Fruit fly (Drosophila melanogaster): Measurements from ENCODE around the gene CkIIalpha-i1.
A peak's percentile ranks its signal among the peaks of the same experiment; 100 is the strongest.

CkIIalpha-i1 gene

DNA sequence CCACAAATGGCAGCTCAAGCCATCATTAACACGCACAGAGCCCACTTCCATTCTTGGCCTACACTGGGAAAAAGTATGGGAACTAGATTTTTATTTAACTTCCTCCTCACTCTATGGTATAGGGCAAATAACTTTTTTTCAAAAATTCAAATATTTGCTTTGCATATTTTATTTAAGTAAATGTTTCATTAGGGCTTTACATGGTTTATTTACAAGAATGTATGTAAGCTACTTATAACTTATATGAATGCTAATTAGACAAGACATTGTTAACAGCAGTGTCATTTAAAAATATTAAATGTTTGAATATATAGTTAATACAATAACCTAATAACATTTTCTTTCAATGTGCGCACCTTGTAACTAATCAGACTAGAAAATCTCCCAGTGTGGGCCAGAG is 41.3 kb upstream of the CkIIalpha-i1 start (continued):
- TF ChIP-seq Mes4 (GFP tag; optimal IDR thresholded peaks at IDR 0.05) (no peak), CG13775 (GFP tag; optimal IDR thresholded peaks at IDR 0.05) (peak; percentile 6), CG6654 (GFP tag; optimal IDR thresholded peaks at IDR 0.05) (no peak), CG2678 (tag; optimal IDR thresholded peaks at IDR 0.05) (peak; percentile 44), fd3F (GFP tag; optimal IDR thresholded peaks at IDR 0.05) (no peak), CG4730 (GFP tag; IDR thresholded peaks at IDR 0.05) (no peak), dmrt11E (tag; optimal IDR thresholded peaks at IDR 0.05) (peak; percentile 52), Camta (GFP tag; optimal IDR thresholded peaks at IDR 0.05) (no peak), Sox102F (GFP tag; optimal IDR thresholded peaks at IDR 0.05) (peak; percentile 38), PHDP (tag; optimal IDR thresholded peaks at IDR 0.05) (no peak), CG7357 (GFP tag; IDR thresholded peaks at IDR 0.05) (0 out of 3 replicates have a peak, but pooled peaks have one; percentile 13), sens (GFP tag) (peak; percentile 48), CG2712 (tag; optimal IDR thresholded peaks at IDR 0.05) (peak; percentile 46), CG8089 (GFP tag; optimal IDR thresholded peaks at IDR 0.05) (no peak), bowl (GFP tag; IDR thresholded peaks at IDR 0.05) (no peak), CrebB (tag; optimal IDR thresholded peaks at IDR 0.05) (no peak), D19A (tag; optimal IDR thresholded peaks at IDR 0.05) (peak; percentile 35), CG2129 (GFP tag; IDR thresholded peaks at IDR 0.05; ENCODE audit: partially characterized antibody) (no peak), Poxn (GFP tag; IDR thresholded peaks at IDR 0.05) (no peak), ro (GFP tag; IDR thresholded peaks at IDR 0.05) (no peak), grau (tag; optimal IDR thresholded peaks at IDR 0.05) (peak; percentile 39), CG12391 (tag; optimal IDR thresholded peaks at IDR 0.05) (peak; percentile 39), CG1602 (GFP tag; optimal IDR thresholded peaks at IDR 0.05) (no peak), tna (GFP tag; IDR thresholded peaks at IDR 0.05; ENCODE audit: partially characterized antibody) (no peak), sens-2 (GFP tag; IDR thresholded peaks at IDR 0.05) (no peak), CG5245 (GFP tag; optimal IDR thresholded peaks at IDR 0.05) (no peak), CG17829 (tag; optimal IDR thresholded peaks at IDR 0.05) (peak; percentile 19), Jarid2 (GFP tag; optimal IDR thresholded peaks at IDR 0.05) (no peak), CG2120 (GFP tag; optimal IDR thresholded peaks at IDR 0.05) (no peak), tap (tag; optimal IDR thresholded peaks at IDR 0.05) (peak; percentile 17), CG10321 (GFP tag; IDR thresholded peaks at IDR 0.05) (no peak), CG16779 (GFP tag; IDR thresholded peaks at IDR 0.05) (no peak), CG9727 (GFP tag; optimal IDR thresholded peaks at IDR 0.05) (peak; percentile 22), Blimp-1 (GFP tag; optimal IDR thresholded peaks at IDR 0.05) (peak; percentile 46), ewg (GFP tag; optimal IDR thresholded peaks at IDR 0.05) (no peak), CG8924 (tag; optimal IDR thresholded peaks at IDR 0.05) (peak; percentile 39), CG10209 (GFP tag; optimal IDR thresholded peaks at IDR 0.05) (peak; percentile 31), CG6791 (GFP tag; IDR thresholded peaks at IDR 0.05; ENCODE audit: partially characterized antibody) (no peak), CG13424 (tag; optimal IDR thresholded peaks at IDR 0.05) (peak; percentile 29), btn (GFP tag; optimal IDR thresholded peaks at IDR 0.05) (no peak), CG1792 (GFP tag; optimal IDR thresholded peaks at IDR 0.05) (no peak), CG12659 (GFP tag; optimal IDR thresholded peaks at IDR 0.05) (no peak), lilli (GFP tag; optimal IDR thresholded peaks at IDR 0.05) (no peak), p53 (GFP tag; optimal IDR thresholded peaks at IDR 0.05) (no peak), lmd (GFP tag; IDR thresholded peaks at IDR 0.05) (no peak), Sox100B (GFP tag; optimal IDR thresholded peaks at IDR 0.05) (peak; percentile 54), CG15696 (tag; optimal IDR thresholded peaks at IDR 0.05) (no peak), CG7556 (GFP tag; optimal IDR thresholded peaks at IDR 0.05) (peak; percentile 36), ken (GFP tag; IDR thresholded peaks at IDR 0.05) (no peak), Xrp1 (GFP tag; IDR thresholded peaks at IDR 0.05) (peak; percentile 40; the same call in 1 of the 2 replicates), lola (GFP tag; optimal IDR thresholded peaks at IDR 0.05) (peak in 1 of 3 experiments; percentile 58)
